Worm (Caenorhabditis elegans): ENCODE measurements around the gene mdt-17.

mdt-17 gene

ce11 chrV:20249438-20250120, 17.5 kb downstream of the mdt-17 start, which contains the start of gene swsn-1 (continued):
- TF ChIP-seq unc-30 (tag; optimal IDR thresholded peaks at IDR 0.05) = no peak
- peak; percentile 57 for TF ChIP-seq isw-1 (GFP tag; IDR thresholded peaks at IDR 0.05)
- TF ChIP-seq tbx-2 (tag; optimal IDR thresholded peaks at IDR 0.05) = peak; percentile 61
- TF ChIP-seq ceh-82 (tag; optimal IDR thresholded peaks at IDR 0.05) = peak; percentile 30 to 68 (median 41)
- TF ChIP-seq nhr-20 (tag; optimal IDR thresholded peaks at IDR 0.05) = peak; percentile 44
- TF ChIP-seq mep-1 (tag; optimal IDR thresholded peaks at IDR 0.05) = peak; percentile 64
- no peak for TF ChIP-seq blmp-1 (tag; optimal IDR thresholded peaks at IDR 0.05)
- TF ChIP-seq ceh-90 (tag; optimal IDR thresholded peaks at IDR 0.05) = no peak
- peak; percentile 37 for TF ChIP-seq nhr-90 (tag; optimal IDR thresholded peaks at IDR 0.05; ENCODE audit: poor library complexity)
- no peak for TF ChIP-seq zag-1 (tag; optimal IDR thresholded peaks at IDR 0.05)
- peak; percentile 62 for TF ChIP-seq snu-23 (GFP tag; optimal IDR thresholded peaks at IDR 0.05)
- peak; percentile 9 for TF ChIP-seq fkh-8 (tag; optimal IDR thresholded peaks at IDR 0.05)
- TF ChIP-seq ceh-88 (GFP tag; IDR thresholded peaks at IDR 0.05) = no peak
- TF ChIP-seq efl-1 (optimal IDR thresholded peaks at IDR 0.05) = peak; percentile 71 to 83
- peak; percentile 43 to 94 for TF ChIP-seq efl-1 (GFP tag; optimal IDR thresholded peaks at IDR 0.05 in 1 of 2)

DNA sequence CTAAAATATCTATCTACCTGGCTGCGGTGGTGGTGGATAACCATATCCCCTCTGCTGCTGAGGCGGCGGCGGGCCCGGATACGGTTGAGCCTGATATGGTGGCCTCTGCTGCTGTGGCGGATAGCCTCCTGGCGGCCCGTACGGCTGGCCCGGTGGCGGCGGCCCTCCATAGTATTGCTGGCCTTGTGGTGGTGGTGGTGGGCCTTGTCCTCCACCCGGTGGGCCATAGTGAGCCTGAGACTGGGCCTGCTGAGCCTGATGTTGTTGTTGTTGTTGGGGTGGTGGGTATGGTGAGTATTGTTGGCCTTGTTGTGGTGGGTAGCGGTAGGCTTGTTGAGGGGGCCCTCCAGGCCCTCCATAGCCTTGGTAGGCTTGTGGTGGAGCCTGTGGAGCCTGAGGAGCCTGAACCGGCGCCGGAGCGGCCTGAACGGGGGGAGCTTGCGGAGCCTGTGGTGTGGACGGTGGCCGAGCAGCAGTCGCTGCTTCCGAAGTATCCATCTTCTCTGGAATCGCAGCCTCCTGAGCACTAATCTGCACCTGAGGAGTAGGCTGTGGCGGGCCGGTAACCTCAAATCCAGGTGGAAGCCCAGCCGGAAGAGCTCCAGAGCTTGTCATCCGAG, 25.7 kb downstream of the mdt-17 start:
- TF ChIP-seq ets-5 (GFP tag; IDR thresholded peaks at IDR 0.05) (0 out of 2 replicates have a peak, but pooled peaks have one; percentile 63), egl-13 (tag; optimal IDR thresholded peaks at IDR 0.05) (no peak), snu-23 (GFP tag; optimal IDR thresholded peaks at IDR 0.05) (no peak), nhr-20 (tag; optimal IDR thresholded peaks at IDR 0.05) (no peak), pqm-1 (tag; optimal IDR thresholded peaks at IDR 0.05) (no peak)

DNA sequence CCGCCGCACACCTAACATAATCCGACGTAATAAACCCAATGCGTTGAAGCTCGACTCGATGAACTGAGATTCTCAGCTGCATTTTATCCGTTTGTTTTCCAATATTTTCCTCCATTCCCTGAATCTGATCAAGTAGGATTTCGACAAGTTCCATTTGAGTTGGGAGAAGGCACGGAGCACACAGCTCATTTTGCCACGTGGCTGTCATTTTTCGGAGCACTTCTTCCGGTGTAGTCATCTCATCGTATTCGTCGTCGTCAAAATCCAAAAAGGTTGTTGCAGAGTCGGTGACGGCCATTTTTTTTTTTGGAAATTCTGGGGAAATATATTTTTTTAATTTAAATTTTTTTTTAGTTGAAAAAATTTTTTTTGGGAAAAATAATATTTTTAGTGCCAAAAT, 29.6 kb downstream of the mdt-17 start, which contains the start of gene sld-5:
sld-5 (minus strand) TSS at position 317 of the 400 bp plus-strand sequence.
- TF ChIP-seq nhr-90 (tag; optimal IDR thresholded peaks at IDR 0.05; ENCODE audit: poor library complexity) (no peak), aly-2 (tag; optimal IDR thresholded peaks at IDR 0.05) (no peak), nhr-11 (tag; optimal IDR thresholded peaks at IDR 0.05) (no peak), aha-1 (tag; optimal IDR thresholded peaks at IDR 0.05) (no peak), Y116A8C.19 (tag; optimal IDR thresholded peaks at IDR 0.05; ENCODE audit: borderline replicate concordance) (no peak), nhr-84 (tag; optimal IDR thresholded peaks at IDR 0.05) (no peak), nhr-12 (tag; optimal IDR thresholded peaks at IDR 0.05) (no peak), ceh-88 (GFP tag; IDR thresholded peaks at IDR 0.05) (no peak), sox-4 (tag; optimal IDR thresholded peaks at IDR 0.05) (no peak)

ce11 chrV:20235231-20235630, 31.8 kb downstream of the mdt-17 start:
- TF ChIP-seq nhr-84 (tag; optimal IDR thresholded peaks at IDR 0.05) (no peak), mef-2 (tag; optimal IDR thresholded peaks at IDR 0.05) (no peak), aly-2 (tag; optimal IDR thresholded peaks at IDR 0.05) (no peak), egl-27 (tag; optimal IDR thresholded peaks at IDR 0.05) (no peak), lin-39 (tag; optimal IDR thresholded peaks at IDR 0.05) (no peak), ztf-4 (tag; optimal IDR thresholded peaks at IDR 0.05) (no peak), lin-14 (GFP tag; optimal IDR thresholded peaks at IDR 0.05) (no peak), efl-1 (optimal IDR thresholded peaks at IDR 0.05) (no peak), efl-1 (GFP tag; optimal IDR thresholded peaks at IDR 0.05 in 1 of 2) (no peak), hlh-4 (tag; optimal IDR thresholded peaks at IDR 0.05) (no peak), blmp-1 (tag; optimal IDR thresholded peaks at IDR 0.05) (no peak), pag-3 (tag; optimal IDR thresholded peaks at IDR 0.05; ENCODE audit: borderline replicate concordance, insufficient read depth) (no peak), nhr-76 (tag; optimal IDR thresholded peaks at IDR 0.05) (no peak), ets-5 (GFP tag; IDR thresholded peaks at IDR 0.05) (no peak), zag-1 (tag; optimal IDR thresholded peaks at IDR 0.05) (no peak), alr-1 (tag; optimal IDR thresholded peaks at IDR 0.05; ENCODE audit: borderline replicate concordance) (no peak)

All from whole organism, L1 larva.